Worm (Caenorhabditis elegans): ENCODE measurements around the gene col-184.
A peak's percentile ranks its signal among the peaks of the same experiment; 100 is the strongest.

Gene col-184

ce11 chrX:13510234-13510837 lies 41.1 kb downstream of the col-184 start:
- no peak for TF ChIP-seq F10E7.11 (tag; optimal IDR thresholded peaks at IDR 0.05)
- TF ChIP-seq nhr-120 (GFP tag; IDR thresholded peaks at IDR 0.05): 0 out of 2 replicates have a peak, but pooled peaks have one; percentile 4
- peak; percentile 97 for TF ChIP-seq egrh-3 (GFP tag; IDR thresholded peaks at IDR 0.05)
- peak; percentile 92 for TF ChIP-seq zfh-2 (GFP tag; conservative IDR thresholded peaks at IDR 0.05)

ce11 chrX:13510997-13511396 lies 41.7 kb downstream of the col-184 start, which contains the start of gene col-185:
col-185 (minus strand) TSS chrX:13511097.
- TF ChIP-seq B0336.3 (GFP tag; IDR thresholded peaks at IDR 0.05): no peak
- TF ChIP-seq egrh-3 (GFP tag; IDR thresholded peaks at IDR 0.05): no peak
- TF ChIP-seq hlh-26 (GFP tag; conservative IDR thresholded peaks at IDR 0.05): no peak
- no peak for TF ChIP-seq ZK185.1 (tag; optimal IDR thresholded peaks at IDR 0.05; ENCODE audit: poor library complexity, severe bottlenecking)
- no peak for TF ChIP-seq dpl-1 (GFP tag; optimal IDR thresholded peaks at IDR 0.05)
- TF ChIP-seq chd-7 (tag; optimal IDR thresholded peaks at IDR 0.05): no peak
- no peak for TF ChIP-seq F37B4.10 (GFP tag; IDR thresholded peaks at IDR 0.05)
- TF ChIP-seq Y79H2A.3 (GFP tag; conservative IDR thresholded peaks at IDR 0.05): no peak
- no peak for TF ChIP-seq Y56A3A.18 (GFP tag; IDR thresholded peaks at IDR 0.05)
- no peak for TF ChIP-seq bed-1 (GFP tag; IDR thresholded peaks at IDR 0.05)
- TF ChIP-seq ztf-25 (GFP tag; IDR thresholded peaks at IDR 0.05): no peak
- no peak for TF ChIP-seq ztf-22 (GFP tag; optimal IDR thresholded peaks at IDR 0.05)

ce11 chrX:13511796-13512195 lies 42.5 kb downstream of the col-184 start:
- TF ChIP-seq T26A5.8 (tag; optimal IDR thresholded peaks at IDR 0.05) (no peak), Y53F4B.3 (GFP tag; IDR thresholded peaks at IDR 0.05) (peak; percentile 65; the same call in 1 of the 2 replicates), ceh-27 (GFP tag; optimal IDR thresholded peaks at IDR 0.05) (peak; percentile 68), unc-62 (GFP tag; optimal IDR thresholded peaks at IDR 0.05) (no peak), ztf-22 (GFP tag; optimal IDR thresholded peaks at IDR 0.05) (no peak), cebp-1 (GFP tag; IDR thresholded peaks at IDR 0.05) (no peak), cebp-1 (tag; optimal IDR thresholded peaks at IDR 0.05) (no peak), B0336.3 (GFP tag; IDR thresholded peaks at IDR 0.05) (peak; percentile 16; the same call in 1 of the 2 replicates), dox-1 (GFP tag; IDR thresholded peaks at IDR 0.05) (peak; percentile 86), K12H6.12 (tag; optimal IDR thresholded peaks at IDR 0.05) (peak; percentile 27), sptf-2 (GFP tag; optimal IDR thresholded peaks at IDR 0.05) (no peak), lin-40 (tag; optimal IDR thresholded peaks at IDR 0.05) (peak; percentile 80), ama-1 (optimal IDR thresholded peaks at IDR 0.05) (no peak), ama-1 (GFP tag; optimal IDR thresholded peaks at IDR 0.05) (peak; percentile 53 to 59), chd-7 (tag; optimal IDR thresholded peaks at IDR 0.05) (peak; percentile 65), rec-8 (tag; optimal IDR thresholded peaks at IDR 0.05) (peak; percentile 51 to 70), mcd-1 (GFP tag; IDR thresholded peaks at IDR 0.05) (peak; percentile 59), lin-35 (GFP tag; optimal IDR thresholded peaks at IDR 0.05) (peak in 1 of 3 experiments; percentile 71), nhr-27 (tag; optimal IDR thresholded peaks at IDR 0.05) (no peak), attf-6 (GFP tag; IDR thresholded peaks at IDR 0.05) (no peak), hlh-26 (GFP tag; conservative IDR thresholded peaks at IDR 0.05) (no peak), somi-1 (GFP tag; optimal IDR thresholded peaks at IDR 0.05) (peak; percentile 62), xnd-1 (tag; optimal IDR thresholded peaks at IDR 0.05) (no peak), ceh-58 (GFP tag; IDR thresholded peaks at IDR 0.05) (no peak), repo-1 (tag; optimal IDR thresholded peaks at IDR 0.05) (peak; percentile 34), F55B11.4 (tag; optimal IDR thresholded peaks at IDR 0.05; ENCODE audit: borderline replicate concordance, insufficient read depth) (no peak), unc-130 (GFP tag; optimal IDR thresholded peaks at IDR 0.05) (peak; percentile 54), madf-6 (GFP tag; IDR thresholded peaks at IDR 0.05) (no peak), B0019.2 (GFP tag; conservative IDR thresholded peaks at IDR 0.05) (no peak), atf-7 (tag; optimal IDR thresholded peaks at IDR 0.05) (peak; percentile 52), ekl-4 (GFP tag; IDR thresholded peaks at IDR 0.05) (no peak), akir-1 (GFP tag; optimal IDR thresholded peaks at IDR 0.05) (no peak), ztf-6 (GFP tag; IDR thresholded peaks at IDR 0.05) (no peak), nhr-80 (tag; optimal IDR thresholded peaks at IDR 0.05) (peak; percentile 25), Y56A3A.18 (GFP tag; IDR thresholded peaks at IDR 0.05) (peak; percentile 95), Y79H2A.3 (GFP tag; conservative IDR thresholded peaks at IDR 0.05) (no peak)
